Worm (Caenorhabditis elegans) whole organism, L4 larva: ENCODE results near the gene Y4C6B.2.

Source experiments
- F26F4.8 ChIP-seq: fragments of 200-800 bp; sonication (Bioruptor generic); conservative IDR thresholded peaks from 2 replicates; pipeline ENCODE4 v1.3.6; 2022; ENCODE audit warnings: missing genetic modification characterization, missing compliant biosample characterization
- F44E2.7 ChIP-seq: fragments of 200-800 bp; sonication (Bioruptor generic); IDR thresholded peaks from 2 replicates; pipeline ENCODE4 v2.1.2; 2022; ENCODE audit warnings: missing genetic modification characterization, missing compliant biosample characterization
- Y48G9A.11 ChIP-seq: fragments of 200-800 bp; sonication (Bioruptor generic); IDR thresholded peaks from 2 replicates; pipeline ENCODE4 v1.3.6; 2022; ENCODE audit warnings: missing genetic modification reagents, missing genetic modification characterization, missing compliant biosample characterization
- aha-1 ChIP-seq: fragments of 150-350 bp; peaks from one replicate; lab custom pipeline; 2014; ENCODE audit warnings: missing biosample characterization, missing genetic modification characterization
- aly-2 ChIP-seq: sonication (generic microtip); optimal IDR thresholded peaks from 2 replicates; lab custom pipeline; 2018; ENCODE audit warnings: missing biosample characterization, missing genetic modification characterization
- arid-1 ChIP-seq: fragments of 200-800 bp; sonication (Bioruptor generic); conservative IDR thresholded peaks from 2 replicates; pipeline ENCODE4 v1.3.6; 2022; ENCODE audit warnings: missing genetic modification reagents, missing genetic modification characterization, missing compliant biosample characterization
- ceh-20 ChIP-seq: fragments of 200-800 bp; sonication (Bioruptor generic); IDR thresholded peaks from 2 replicates; pipeline ENCODE4 v1.3.6; 2022; ENCODE audit warnings: missing genetic modification reagents, missing genetic modification characterization, missing compliant biosample characterization
- ceh-28 ChIP-seq: fragments of 150-350 bp; optimal IDR thresholded peaks from 2 replicates; lab custom pipeline; 2014; ENCODE audit warnings: missing biosample characterization, missing genetic modification reagents, missing genetic modification characterization
- ceh-32 ChIP-seq: sonication (generic microtip); optimal IDR thresholded peaks from 2 replicates; lab custom pipeline; 2016; ENCODE audit warnings: mild to moderate bottlenecking, missing genetic modification characterization, missing compliant biosample characterization; ENCODE audit not compliant: poor library complexity
- daf-12 ChIP-seq: fragments of 150-350 bp; optimal IDR thresholded peaks from 2 replicates; lab custom pipeline; 2014; ENCODE audit warnings: missing biosample characterization, missing genetic modification reagents, missing genetic modification characterization
- daf-16 ChIP-seq, 3 experiments: sonication (generic microtip); optimal IDR thresholded peaks; 2 replicates each; lab custom pipeline; 2016 to 2017; ENCODE audit warnings: missing genetic modification characterization in 3 of 3, missing genetic modification reagents in 3 of 3, mild to moderate bottlenecking in 2 of 3, missing compliant biosample characterization in 2 of 3, missing biosample characterization in 1 of 3, moderate library complexity in 1 of 3
- dmd-6 ChIP-seq: fragments of 200-800 bp; sonication (Bioruptor generic); IDR thresholded peaks from 2 replicates; pipeline ENCODE4 v1.3.6; 2022; ENCODE audit warnings: missing genetic modification reagents, missing genetic modification characterization, missing compliant biosample characterization
- dmd-8 ChIP-seq: fragments of 200-800 bp; sonication (Bioruptor generic); IDR thresholded peaks from 2 replicates; pipeline ENCODE4 v1.3.6; 2022; ENCODE audit warnings: missing genetic modification characterization, missing compliant biosample characterization
- dmd-9 ChIP-seq: fragments of 200-800 bp; sonication (Bioruptor generic); IDR thresholded peaks from 2 replicates; pipeline ENCODE4 v1.3.6; 2022; ENCODE audit warnings: missing genetic modification reagents, missing genetic modification characterization, missing compliant biosample characterization
- dpl-1 ChIP-seq: fragments of 150-350 bp; optimal IDR thresholded peaks from 2 replicates; lab custom pipeline; 2014; ENCODE audit warnings: missing biosample characterization, missing genetic modification reagents, missing genetic modification characterization
- duxl-1 ChIP-seq: sonication (generic microtip); optimal IDR thresholded peaks from 2 replicates; lab custom pipeline; 2016; ENCODE audit warnings: mild to moderate bottlenecking, missing genetic modification characterization, moderate library complexity, missing compliant biosample characterization; ENCODE audit not compliant: poor library complexity
- dve-1 ChIP-seq: sonication (generic microtip); optimal IDR thresholded peaks from 2 replicates; lab custom pipeline; 2017; ENCODE audit warnings: antibody characterized with exemption, mild to moderate bottlenecking, missing genetic modification characterization, missing compliant biosample characterization; ENCODE audit not compliant: insufficient read depth
- egl-43 ChIP-seq: fragments of 200-800 bp; sonication (Bioruptor generic); IDR thresholded peaks from 2 replicates; pipeline ENCODE4 v1.3.6; 2022; ENCODE audit warnings: missing genetic modification reagents, missing genetic modification characterization, missing compliant biosample characterization
- hif-1 ChIP-seq, 2 experiments: sonication (generic microtip); optimal IDR thresholded peaks; 2 replicates each; lab custom pipeline; 2016 to 2017; ENCODE audit warnings: missing compliant biosample characterization in 2 of 2, missing genetic modification characterization in 2 of 2, missing genetic modification reagents in 2 of 2, missing genotype in 2 of 2, mild to moderate bottlenecking in 1 of 2
- hlh-30 ChIP-seq: sonication (generic microtip); optimal IDR thresholded peaks from 2 replicates; lab custom pipeline; 2017; ENCODE audit warnings: antibody characterized with exemption, mild to moderate bottlenecking, missing genetic modification characterization, missing compliant biosample characterization; ENCODE audit not compliant: insufficient read depth
- lin-39 ChIP-seq: fragments of 150-350 bp; optimal IDR thresholded peaks from 2 replicates; lab custom pipeline; 2014; ENCODE audit warnings: missing biosample characterization, missing genetic modification reagents, missing genetic modification characterization
- lir-3 ChIP-seq: sonication (generic microtip); optimal IDR thresholded peaks from 2 replicates; lab custom pipeline; 2016; ENCODE audit warnings: mild to moderate bottlenecking, missing genetic modification characterization, missing compliant biosample characterization
- lsy-2 ChIP-seq, 2 experiments: fragments of 150-350 bp in 1 of 2; sonication (generic microtip) in 1 of 2; optimal IDR thresholded peaks; 2 replicates each; lab custom pipeline; 2014 to 2017; ENCODE audit warnings: missing biosample characterization in 2 of 2, missing genetic modification characterization in 2 of 2
- madf-9 ChIP-seq: fragments of 200-800 bp; sonication (Bioruptor generic); conservative IDR thresholded peaks from 2 replicates; pipeline ENCODE4 v1.3.6; 2022; ENCODE audit warnings: missing genetic modification reagents, missing genetic modification characterization, missing compliant biosample characterization
- mep-1 ChIP-seq: fragments of 150-350 bp; sonication (generic microtip); optimal IDR thresholded peaks from 3 replicates; lab custom pipeline; 2014; ENCODE audit warnings: missing biosample characterization, missing genetic modification characterization
- mes-2 ChIP-seq: sonication (generic microtip); optimal IDR thresholded peaks from 2 replicates; lab custom pipeline; 2016; ENCODE audit warnings: missing genotype, mild to moderate bottlenecking, missing genetic modification characterization, missing compliant biosample characterization; ENCODE audit not compliant: poor library complexity, severe bottlenecking
- mxl-2 ChIP-seq: fragments of 200-800 bp; sonication (Bioruptor generic); conservative IDR thresholded peaks from 2 replicates; pipeline ENCODE4 v1.3.6; 2022; ENCODE audit warnings: missing genetic modification reagents, missing genetic modification characterization, missing compliant biosample characterization
- mxl-3 ChIP-seq: fragments of 200-800 bp; sonication (Bioruptor generic); optimal IDR thresholded peaks from 2 replicates; lab custom pipeline; 2018; ENCODE audit warnings: mild to moderate bottlenecking, missing genetic modification characterization, missing compliant biosample characterization
- nhr-10 ChIP-seq: fragments of 150-350 bp; optimal IDR thresholded peaks from 2 replicates; lab custom pipeline; 2014; ENCODE audit warnings: missing biosample characterization, missing genetic modification characterization
- nhr-102 ChIP-seq: sonication (generic microtip); optimal IDR thresholded peaks from 2 replicates; lab custom pipeline; 2016; ENCODE audit warnings: mild to moderate bottlenecking, missing genetic modification characterization, moderate library complexity, missing compliant biosample characterization
- nhr-111 ChIP-seq: fragments of 200-800 bp; sonication (Bioruptor generic); optimal IDR thresholded peaks from 2 replicates; lab custom pipeline; 2018; ENCODE audit warnings: mild to moderate bottlenecking, missing genetic modification characterization, missing compliant biosample characterization
- nhr-237 ChIP-seq: sonication (generic microtip); optimal IDR thresholded peaks from 2 replicates; lab custom pipeline; 2017; ENCODE audit warnings: missing biosample characterization, missing genetic modification characterization
- nhr-25 ChIP-seq: sonication (generic microtip); optimal IDR thresholded peaks from 2 replicates; lab custom pipeline; 2017; ENCODE audit warnings: missing genetic modification characterization, mild to moderate bottlenecking, missing compliant biosample characterization, antibody characterized with exemption, moderate library complexity, borderline replicate concordance; ENCODE audit not compliant: insufficient read depth
- nhr-28 ChIP-seq: fragments of 150-350 bp; optimal IDR thresholded peaks from 2 replicates; lab custom pipeline; 2014; ENCODE audit warnings: missing biosample characterization, missing genetic modification characterization
- nhr-48 ChIP-seq: sonication (generic microtip); optimal IDR thresholded peaks from 2 replicates; lab custom pipeline; 2016; ENCODE audit warnings: mild to moderate bottlenecking, missing genetic modification characterization, missing compliant biosample characterization
- nhr-77 ChIP-seq: fragments of 150-350 bp; optimal IDR thresholded peaks from 2 replicates; lab custom pipeline; 2014; ENCODE audit warnings: missing biosample characterization, missing genetic modification characterization
- php-3 ChIP-seq: fragments of 200-800 bp; sonication (Bioruptor generic); IDR thresholded peaks from 2 replicates; pipeline ENCODE4 v1.3.6; 2022; ENCODE audit warnings: missing genetic modification reagents, missing genetic modification characterization, missing compliant biosample characterization
- pqm-1 ChIP-seq: sonication (generic microtip); optimal IDR thresholded peaks from 2 replicates; lab custom pipeline; 2017; ENCODE audit warnings: missing biosample characterization, missing genetic modification characterization
- saeg-2 ChIP-seq: fragments of 200-800 bp; sonication (Bioruptor generic); IDR thresholded peaks from 2 replicates; pipeline ENCODE4 v1.3.6; 2022; ENCODE audit warnings: missing genetic modification reagents, missing genetic modification characterization, missing compliant biosample characterization
- sdz-12 ChIP-seq: fragments of 200-800 bp; sonication (Bioruptor generic); optimal IDR thresholded peaks from 2 replicates; lab custom pipeline; 2018; ENCODE audit warnings: mild to moderate bottlenecking, missing genetic modification characterization, missing compliant biosample characterization
- snpc-1.2 ChIP-seq: fragments of 200-800 bp; sonication (Bioruptor generic); IDR thresholded peaks from 2 replicates; pipeline ENCODE4 v1.3.6; 2022; ENCODE audit warnings: missing genetic modification reagents, missing genetic modification characterization, missing compliant biosample characterization
- snpc-4 ChIP-seq: fragments of 150-350 bp; optimal IDR thresholded peaks from 2 replicates; lab custom pipeline; 2014; ENCODE audit warnings: missing biosample characterization, missing genetic modification characterization
- spr-1 ChIP-seq: sonication (generic microtip); optimal IDR thresholded peaks from 2 replicates; lab custom pipeline; 2016; ENCODE audit warnings: mild to moderate bottlenecking, missing genetic modification characterization, missing compliant biosample characterization
- spr-3 ChIP-seq: fragments of 200-800 bp; sonication (Bioruptor generic); optimal IDR thresholded peaks from 2 replicates; lab custom pipeline; 2018; ENCODE audit warnings: mild to moderate bottlenecking, missing genetic modification characterization, missing compliant biosample characterization
- tag-97 ChIP-seq: fragments of 200-800 bp; sonication (Bioruptor generic); IDR thresholded peaks from 2 replicates; pipeline ENCODE4 v1.3.6; 2022; ENCODE audit warnings: missing genetic modification characterization, missing compliant biosample characterization
- tra-1 ChIP-seq: fragments of 200-800 bp; sonication (Bioruptor generic); IDR thresholded peaks from 2 replicates; pipeline ENCODE4 v1.3.6; 2022; ENCODE audit warnings: missing genetic modification reagents, missing genetic modification characterization, missing compliant biosample characterization
- zfp-3 ChIP-seq: fragments of 200-800 bp; sonication (Bioruptor generic); conservative IDR thresholded peaks from 2 replicates; pipeline ENCODE4 v1.3.6; 2022; ENCODE audit warnings: missing genetic modification reagents, missing genetic modification characterization, missing compliant biosample characterization
- ztf-11 ChIP-seq: fragments of 150-350 bp; optimal IDR thresholded peaks from 2 replicates; lab custom pipeline; 2014; ENCODE audit warnings: missing biosample characterization, missing genetic modification characterization
- ztf-7 ChIP-seq: fragments of 150-350 bp; optimal IDR thresholded peaks from 2 replicates; lab custom pipeline; 2014; ENCODE audit warnings: missing biosample characterization, missing genetic modification characterization

Gene Y4C6B.2

ce11 chrIV:5388477-5389065, 49.2 kb downstream of the Y4C6B.2 start, which contains the start of gene elo-6:
Gene elo-6 (minus strand): TSS chrIV:5388559.
- no peak for TF ChIP-seq mxl-3
- no peak for TF ChIP-seq snpc-1.2 (GFP tag; lab: Robert Waterston, UW)
- peak in 1 of 2 experiments; percentile 45 for TF ChIP-seq lsy-2 (tag; optimal IDR thresholded peaks at IDR 0.05; lab: Kevin White, UChicago)
- TF ChIP-seq nhr-25 (tag; lab: Kevin White, UChicago) = no peak
- TF ChIP-seq ceh-32 (tag; lab: Kevin White, UChicago) = no peak
- 0 out of 2 replicates have a peak, but pooled peaks have one; percentile 7 for TF ChIP-seq tra-1 (GFP tag; lab: Robert Waterston, UW)
- no peak for TF ChIP-seq lir-3
- TF ChIP-seq ztf-11 (tag; lab: Kevin White, UChicago) = no peak
- TF ChIP-seq mep-1 (tag; lab: Kevin White, UChicago) = peak; percentile 63
- peak; percentile 4 for TF ChIP-seq hlh-30 (tag; lab: Kevin White, UChicago)
- no peak for TF ChIP-seq ztf-7 (tag; lab: Kevin White, UChicago)
- TF ChIP-seq F44E2.7 (GFP tag; lab: Robert Waterston, UW) = no peak
- peak; percentile 90 for TF ChIP-seq php-3 (GFP tag; lab: Robert Waterston, UW)
- peak in 1 of 2 experiments; percentile 59 for TF ChIP-seq daf-16 (GFP tag; optimal IDR thresholded peaks at IDR 0.05; lab: Kevin White, UChicago)
- TF ChIP-seq daf-16 (tag; optimal IDR thresholded peaks at IDR 0.05; lab: Kevin White, UChicago) = peak; percentile 88
- peak; percentile 75 for TF ChIP-seq dve-1 (tag; lab: Kevin White, UChicago)
- TF ChIP-seq arid-1 (GFP tag; lab: Robert Waterston, UW) = no peak
- TF ChIP-seq saeg-2 (GFP tag; lab: Robert Waterston, UW) = no peak
- peak; percentile 46 for TF ChIP-seq nhr-102 (tag; lab: Kevin White, UChicago)
- peak; percentile 12 for TF ChIP-seq nhr-48 (tag; lab: Kevin White, UChicago)
- no peak for TF ChIP-seq spr-1 (tag; lab: Kevin White, UChicago)
- no peak for TF ChIP-seq nhr-237 (tag; lab: Kevin White, UChicago)
- TF ChIP-seq aly-2 (tag; lab: Kevin White, UChicago) = no peak
- no peak for TF ChIP-seq lin-39 (tag; lab: Kevin White, UChicago)
- no peak for TF ChIP-seq tag-97 (GFP tag; lab: Robert Waterston, UW)
- TF ChIP-seq F26F4.8 = no peak
- TF ChIP-seq nhr-10 (tag; lab: Kevin White, UChicago) = peak; percentile 71
- TF ChIP-seq duxl-1 (tag; lab: Kevin White, UChicago) = no peak
- TF ChIP-seq madf-9 (GFP tag; lab: Robert Waterston, UW) = 0 out of 2 replicates have a peak, but pooled peaks have one; percentile 20
- no peak for TF ChIP-seq sdz-12 (GFP tag; lab: Kevin White, UChicago)
- no peak for TF ChIP-seq spr-3 (GFP tag; lab: Kevin White, UChicago)
- TF ChIP-seq egl-43 (GFP tag; lab: Robert Waterston, UW) = no peak
- no peak for TF ChIP-seq hif-1 (tag; optimal IDR thresholded peaks at IDR 0.05; lab: Kevin White, UChicago)
- peak; percentile 15 for TF ChIP-seq mes-2 (tag; lab: Kevin White, UChicago)
- TF ChIP-seq nhr-28 (tag; lab: Kevin White, UChicago) = peak; percentile 93
- TF ChIP-seq pqm-1 (tag; lab: Kevin White, UChicago) = peak; percentile 66
- TF ChIP-seq ceh-28 (tag; lab: Kevin White, UChicago) = no peak
- peak; percentile 68 for TF ChIP-seq nhr-77
- TF ChIP-seq zfp-3 (GFP tag; lab: Robert Waterston, UW) = no peak
- TF ChIP-seq nhr-111 (GFP tag; lab: Kevin White, UChicago) = no peak
- TF ChIP-seq dpl-1 (GFP tag; lab: Kevin White, UChicago) = no peak
- no peak for TF ChIP-seq mxl-2
- TF ChIP-seq ceh-20 (GFP tag; lab: Robert Waterston, UW) = no peak
- TF ChIP-seq dmd-8 (GFP tag; lab: Robert Waterston, UW) = no peak
- TF ChIP-seq dmd-6 = peak; percentile 67
- no peak for TF ChIP-seq aha-1 (tag; lab: Kevin White, UChicago)
- no peak for TF ChIP-seq snpc-4 (tag; lab: Kevin White, UChicago)
- TF ChIP-seq Y48G9A.11 (GFP tag; lab: Robert Waterston, UW) = no peak
- no peak for TF ChIP-seq daf-12 (tag; lab: Kevin White, UChicago)
- TF ChIP-seq dmd-9 = no peak
